Fruit fly (Drosophila melanogaster) whole organism, embryonic: ENCODE measurements around the gene wb.

ENCODE experiments used
- B-H1 ChIP-seq: fragments of 200-800 bp; sonication (Bioruptor generic); IDR thresholded peaks from 3 replicates; pipeline ENCODE4 v1.3.6; 2022; ENCODE audit warnings: missing biosample characterization, missing genetic modification characterization
- Bgb ChIP-seq: fragments of 200-800 bp; sonication (Bioruptor generic); IDR thresholded peaks from 2 replicates; pipeline ENCODE4 v1.3.6; 2022; ENCODE audit warnings: missing biosample characterization, missing genetic modification characterization; ENCODE audit not compliant: partially characterized antibody
- CG10366 ChIP-seq: fragments of 200-800 bp; sonication (Bioruptor generic); IDR thresholded peaks from 2 replicates; pipeline ENCODE4 v1.3.6; 2022; ENCODE audit warnings: missing biosample characterization, missing genetic modification characterization
- CG11504 ChIP-seq: fragments of 200-800 bp; sonication (Bioruptor generic); optimal IDR thresholded peaks from 3 replicates; lab custom pipeline; 2019; ENCODE audit warnings: missing biosample characterization, mild to moderate bottlenecking, missing genetic modification characterization, moderate library complexity
- CG11560 ChIP-seq: fragments of 200-800 bp; sonication (Bioruptor generic); IDR thresholded peaks from 3 replicates; pipeline ENCODE4 v1.3.6; 2022; ENCODE audit warnings: missing biosample characterization, missing genetic modification characterization
- CG1529 ChIP-seq: fragments of 200-800 bp; sonication (Bioruptor generic); optimal IDR thresholded peaks from 3 replicates; lab custom pipeline; 2018; ENCODE audit warnings: missing biosample characterization, missing genetic modification characterization
- CG15479 ChIP-seq: fragments of 200-800 bp; sonication (Bioruptor generic); optimal IDR thresholded peaks from 3 replicates; lab custom pipeline; 2019; ENCODE audit warnings: missing biosample characterization, mild to moderate bottlenecking, missing genetic modification characterization, moderate library complexity
- CG17359 ChIP-seq: fragments of 200-800 bp; sonication (Bioruptor generic); optimal IDR thresholded peaks from 3 replicates; lab custom pipeline; 2018; ENCODE audit warnings: missing biosample characterization, mild to moderate bottlenecking, missing genetic modification characterization, moderate library complexity
- CG4328 ChIP-seq: fragments of 200-800 bp; sonication (Bioruptor generic); optimal IDR thresholded peaks from 3 replicates; lab custom pipeline; 2017; ENCODE audit warnings: missing biosample characterization, missing genetic modification reagents, missing genetic modification characterization
- CG4707 ChIP-seq: fragments of 200-800 bp; sonication (Bioruptor generic); optimal IDR thresholded peaks from 2 replicates; lab custom pipeline; 2018; ENCODE audit warnings: missing biosample characterization, mild to moderate bottlenecking, missing genetic modification characterization, moderate library complexity
- CG6254 ChIP-seq: fragments of 200-800 bp; sonication (Bioruptor generic); optimal IDR thresholded peaks from 3 replicates; lab custom pipeline; 2017; ENCODE audit warnings: mild to moderate bottlenecking, missing biosample characterization, missing genetic modification reagents, missing genetic modification characterization
- CHES-1-like ChIP-seq: fragments of 200-800 bp; sonication (Bioruptor generic); optimal IDR thresholded peaks from 2 replicates; lab custom pipeline; 2016; ENCODE audit warnings: missing biosample characterization, missing genetic modification characterization
- CrebB ChIP-seq: fragments of 200-800 bp; sonication (Bioruptor generic); optimal IDR thresholded peaks from 3 replicates; lab custom pipeline; 2018; ENCODE audit warnings: missing biosample characterization, mild to moderate bottlenecking, missing genetic modification characterization
- D ChIP-seq, 2 experiments: fragments of 200-800 bp in 1 of 2; fragments of >200 bp in 1 of 2; sonication (Bioruptor generic) in 1 of 2; optimal IDR thresholded peaks; 2 replicates in 1 of 2; 3 replicates in 1 of 2; lab custom pipeline; 2017; ENCODE audit warnings: mild to moderate bottlenecking in 1 of 2, missing biosample characterization in 1 of 2, missing genetic modification characterization in 1 of 2, missing genetic modification reagents in 1 of 2
- Dip2 ChIP-seq: fragments of 200-800 bp; sonication (Bioruptor generic); IDR thresholded peaks from 2 replicates; pipeline ENCODE4 v1.3.6; 2022; ENCODE audit warnings: missing biosample characterization, missing genetic modification characterization
- Dp ChIP-seq: fragments of 200-800 bp; sonication (Bioruptor generic); optimal IDR thresholded peaks from 2 replicates; lab custom pipeline; 2018; ENCODE audit warnings: missing biosample characterization, mild to moderate bottlenecking, missing genetic modification characterization, moderate library complexity
- E2f2 ChIP-seq: fragments of 200-800 bp; sonication (Bioruptor generic); IDR thresholded peaks from 2 replicates; pipeline ENCODE4 v1.3.6; 2022; ENCODE audit warnings: missing biosample characterization, missing genetic modification characterization
- ERR ChIP-seq: fragments of 200-800 bp; sonication (Bioruptor generic); optimal IDR thresholded peaks from 2 replicates; lab custom pipeline; 2016; ENCODE audit warnings: missing biosample characterization, missing genetic modification characterization
- Fer2 ChIP-seq: fragments of 200-800 bp; sonication (Bioruptor generic); optimal IDR thresholded peaks from 2 replicates; lab custom pipeline; 2018; ENCODE audit warnings: missing biosample characterization, mild to moderate bottlenecking, missing genetic modification characterization, moderate library complexity
- Hmr ChIP-seq: fragments of 200-800 bp; sonication (Bioruptor generic); optimal IDR thresholded peaks from 3 replicates; lab custom pipeline; 2017; ENCODE audit warnings: mild to moderate bottlenecking, missing biosample characterization, missing genetic modification reagents, missing genetic modification characterization
- Kr ChIP-seq: fragments of 200-800 bp; sonication (Bioruptor generic); optimal IDR thresholded peaks from 2 replicates; lab custom pipeline; 2017; ENCODE audit warnings: missing biosample characterization, mild to moderate bottlenecking, missing genetic modification characterization
- MESR4 ChIP-seq: fragments of 200-800 bp; sonication (Bioruptor generic); optimal IDR thresholded peaks from 2 replicates; lab custom pipeline; 2018; ENCODE audit warnings: missing biosample characterization, mild to moderate bottlenecking, missing genetic modification characterization, moderate library complexity
- Med ChIP-seq: fragments of 200-800 bp; sonication (Bioruptor generic); peaks from one replicate; lab custom pipeline; 2016; ENCODE audit warnings: missing biosample characterization, missing genetic modification characterization, mild to moderate bottlenecking, inconsistent platforms, moderate library complexity
- Opbp ChIP-seq: fragments of 200-800 bp; sonication (Bioruptor generic); IDR thresholded peaks from 3 replicates; pipeline ENCODE4 v1.3.6; 2022; ENCODE audit warnings: missing biosample characterization, missing genetic modification characterization; ENCODE audit not compliant: partially characterized antibody
- Optix ChIP-seq: fragments of 200-800 bp; sonication (Bioruptor generic); IDR thresholded peaks from 3 replicates; pipeline ENCODE4 v1.3.6; 2022; ENCODE audit warnings: missing biosample characterization, missing genetic modification characterization
- Sin3A ChIP-seq: fragments of >200 bp; optimal IDR thresholded peaks from 2 replicates; lab custom pipeline; 2018
- Tbp ChIP-seq: fragments of >200 bp; optimal IDR thresholded peaks from 2 replicates; lab custom pipeline; 2018; ENCODE audit warnings: missing biosample characterization, missing genetic modification characterization
- ab ChIP-seq: fragments of 200-800 bp; sonication (Bioruptor generic); optimal IDR thresholded peaks from 2 replicates; lab custom pipeline; 2016; ENCODE audit warnings: missing biosample characterization, missing genetic modification characterization
- bab2 ChIP-seq: fragments of 200-800 bp; sonication (Bioruptor generic); optimal IDR thresholded peaks from 2 replicates; lab custom pipeline; 2016; ENCODE audit warnings: missing biosample characterization, missing genetic modification characterization
- bsh ChIP-seq, 2 experiments: fragments of 200-800 bp; sonication (Bioruptor generic); optimal IDR thresholded peaks; 2 replicates each; lab custom pipeline; 2017 to 2018; ENCODE audit warnings: mild to moderate bottlenecking in 2 of 2, missing biosample characterization in 2 of 2, missing genetic modification characterization in 2 of 2, moderate library complexity in 1 of 2
- da ChIP-seq: fragments of 200-800 bp; sonication (Bioruptor generic); optimal IDR thresholded peaks from 2 replicates; lab custom pipeline; 2016; ENCODE audit warnings: missing biosample characterization, missing genetic modification characterization
- dan ChIP-seq: fragments of 200-800 bp; sonication (Bioruptor generic); IDR thresholded peaks from 2 replicates; pipeline ENCODE4 v1.3.6; 2022; ENCODE audit warnings: missing biosample characterization, missing genetic modification characterization
- dpn ChIP-seq, 2 experiments: fragments of 200-800 bp; sonication (Bioruptor generic); optimal IDR thresholded peaks; 3 replicates each; lab custom pipeline; 2016; ENCODE audit warnings: missing biosample characterization in 2 of 2, missing genetic modification characterization in 2 of 2
- grn ChIP-seq: fragments of 200-800 bp; sonication (Bioruptor generic); optimal IDR thresholded peaks from 3 replicates; lab custom pipeline; 2017; ENCODE audit warnings: missing biosample characterization, missing genetic modification characterization
- klu ChIP-seq: fragments of 200-800 bp; sonication (Bioruptor generic); IDR thresholded peaks from 2 replicates; pipeline ENCODE4 v1.3.6; 2022; ENCODE audit warnings: missing biosample characterization, missing genetic modification characterization
- kni ChIP-seq: fragments of 200-800 bp; sonication (Bioruptor generic); optimal IDR thresholded peaks from 3 replicates; lab custom pipeline; 2017; ENCODE audit warnings: mild to moderate bottlenecking, missing biosample characterization, missing genetic modification reagents, missing genetic modification characterization
- nerfin-1 ChIP-seq: fragments of 200-800 bp; sonication (Bioruptor generic); optimal IDR thresholded peaks from 3 replicates; lab custom pipeline; 2019; ENCODE audit warnings: missing biosample characterization, mild to moderate bottlenecking, missing genetic modification characterization, moderate library complexity
- nerfin-2 ChIP-seq: fragments of 200-800 bp; sonication (Bioruptor generic); IDR thresholded peaks from 2 replicates; pipeline ENCODE4 v1.3.6; 2022; ENCODE audit warnings: missing biosample characterization, missing genetic modification characterization; ENCODE audit not compliant: partially characterized antibody
- nmo ChIP-seq: fragments of 200-800 bp; sonication (Bioruptor generic); optimal IDR thresholded peaks from 2 replicates; lab custom pipeline; 2018; ENCODE audit warnings: missing biosample characterization, mild to moderate bottlenecking, missing genetic modification characterization, moderate library complexity
- peb ChIP-seq: fragments of 200-800 bp; sonication (Bioruptor generic); IDR thresholded peaks from 2 replicates; pipeline ENCODE4 v1.3.6; 2022; ENCODE audit warnings: missing biosample characterization, missing genetic modification characterization
- repo ChIP-seq: fragments of 200-800 bp; sonication (Bioruptor generic); optimal IDR thresholded peaks from 2 replicates; lab custom pipeline; 2016; ENCODE audit warnings: missing biosample characterization, missing genetic modification characterization
- row ChIP-seq: fragments of 200-800 bp; sonication (Bioruptor generic); IDR thresholded peaks from 3 replicates; pipeline ENCODE4 v1.3.6; 2022; ENCODE audit warnings: missing biosample characterization, missing genetic modification characterization
- run ChIP-seq: fragments of 200-800 bp; sonication (Bioruptor generic); optimal IDR thresholded peaks from 3 replicates; lab custom pipeline; 2018; ENCODE audit warnings: missing biosample characterization, mild to moderate bottlenecking, missing genetic modification characterization
- sc ChIP-seq, 3 experiments: fragments of >200 bp in 2 of 3; fragments of 200-800 bp in 1 of 3; sonication (Bioruptor generic) in 1 of 3; optimal IDR thresholded peaks; 2 replicates in 2 of 3; 3 replicates in 1 of 3; lab custom pipeline; 2017; ENCODE audit warnings: mild to moderate bottlenecking in 1 of 3, missing biosample characterization in 1 of 3, missing genetic modification characterization in 1 of 3, missing genetic modification reagents in 1 of 3
- schlank ChIP-seq: fragments of 200-800 bp; sonication (Bioruptor generic); optimal IDR thresholded peaks from 2 replicates; lab custom pipeline; 2018; ENCODE audit warnings: missing biosample characterization, mild to moderate bottlenecking, missing genetic modification characterization
- sd ChIP-seq: fragments of 200-800 bp; sonication (Bioruptor generic); optimal IDR thresholded peaks from 3 replicates; lab custom pipeline; 2018; ENCODE audit warnings: missing biosample characterization, mild to moderate bottlenecking, missing genetic modification characterization, moderate library complexity
- sim ChIP-seq: fragments of 200-800 bp; sonication (Bioruptor generic); IDR thresholded peaks from 2 replicates; pipeline ENCODE4 v1.3.6; 2022; ENCODE audit warnings: missing biosample characterization, missing genetic modification characterization
- slbo ChIP-seq: fragments of 200-800 bp; sonication (Bioruptor generic); IDR thresholded peaks from 2 replicates; pipeline ENCODE4 v1.3.6; 2022; ENCODE audit warnings: missing biosample characterization, missing genetic modification characterization
- stc ChIP-seq: fragments of 200-800 bp; sonication (Bioruptor generic); IDR thresholded peaks from 2 replicates; pipeline ENCODE4 v1.3.6; 2022; ENCODE audit warnings: missing biosample characterization, missing genetic modification characterization
- tna ChIP-seq: fragments of 200-800 bp; sonication (Bioruptor generic); IDR thresholded peaks from 2 replicates; pipeline ENCODE4 v1.3.6; 2022; ENCODE audit warnings: missing biosample characterization, missing genetic modification characterization; ENCODE audit not compliant: partially characterized antibody

wb gene

DNA sequence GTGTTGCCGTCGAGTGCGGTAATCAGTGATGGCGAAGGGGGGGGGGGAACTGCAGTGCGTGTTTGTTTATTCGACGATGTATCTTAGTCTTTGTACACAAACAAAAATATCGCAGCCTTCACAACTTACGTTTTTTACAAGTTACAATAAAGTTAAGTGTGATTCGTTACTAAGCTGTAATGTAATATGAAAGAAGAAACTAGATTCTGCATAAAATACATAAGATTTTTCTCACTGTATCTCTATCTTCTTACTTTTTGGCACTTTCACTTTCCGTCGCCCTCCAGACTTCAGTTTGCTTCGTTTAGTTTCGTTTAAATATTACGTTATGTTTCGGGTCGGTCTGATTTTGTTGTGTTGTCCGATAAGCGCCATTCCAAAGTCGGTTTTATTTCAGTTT, 17.3 kb upstream of the wb start (continued):
- peak; percentile 39; the same call in 1 of the 3 replicates for TF ChIP-seq Optix
- TF ChIP-seq CG4707 (GFP tag; lab: Kevin White, UChicago) = peak; percentile 33
- peak; percentile 60 for TF ChIP-seq row
- peak in 1 of 2 experiments; percentile 47 for TF ChIP-seq dpn (GFP tag; optimal IDR thresholded peaks at IDR 0.05; lab: Kevin White, UChicago)
- TF ChIP-seq CG11504 (tag; lab: Kevin White, UChicago) = peak; percentile 75
- TF ChIP-seq CG1529 = peak; percentile 64
- no peak for TF ChIP-seq Dp
- no peak for TF ChIP-seq Kr
- TF ChIP-seq kni (GFP tag; lab: Kevin White, UChicago) = peak; percentile 9
- TF ChIP-seq CG11560 (tag; lab: Robert Waterston, UW) = no peak
- TF ChIP-seq tna = no peak
- TF ChIP-seq repo (GFP tag; lab: Kevin White, UChicago) = no peak
- peak; percentile 38 for TF ChIP-seq nerfin-1
- no peak for TF ChIP-seq ERR (GFP tag; lab: Kevin White, UChicago)
- no peak for TF ChIP-seq Sin3A
- no peak for TF ChIP-seq klu
- TF ChIP-seq sc (optimal IDR thresholded peaks at IDR 0.05; lab: Kevin White, UChicago) = no peak
- TF ChIP-seq sc (GFP tag; optimal IDR thresholded peaks at IDR 0.05; lab: Kevin White, UChicago) = peak; percentile 66
- no peak for TF ChIP-seq dan (GFP tag; lab: Robert Waterston, UW)
- peak; percentile 40; the same call in 1 of the 2 replicates for TF ChIP-seq stc
- no peak for TF ChIP-seq grn (GFP tag; lab: Kevin White, UChicago)
- TF ChIP-seq run (tag; lab: Kevin White, UChicago) = no peak
- no peak for TF ChIP-seq D (optimal IDR thresholded peaks at IDR 0.05; lab: Kevin White, UChicago)
- TF ChIP-seq D (GFP tag; optimal IDR thresholded peaks at IDR 0.05; lab: Kevin White, UChicago) = peak; percentile 72
- peak; percentile 72 for TF ChIP-seq nmo
- 0 out of 3 replicates have a peak, but pooled peaks have one; percentile 18 for TF ChIP-seq B-H1
- no peak for TF ChIP-seq slbo
- TF ChIP-seq CrebB (tag; lab: Kevin White, UChicago) = no peak
- no peak for TF ChIP-seq nerfin-2 (GFP tag; lab: Robert Waterston, UW)
- no peak for TF ChIP-seq sd (tag; lab: Kevin White, UChicago)
- peak; percentile 65 for TF ChIP-seq CG17359 (tag; lab: Kevin White, UChicago)
- TF ChIP-seq bab2 (GFP tag; lab: Kevin White, UChicago) = peak; percentile 4
- no peak for TF ChIP-seq ab (GFP tag; lab: Kevin White, UChicago)
- 0 out of 2 replicates have a peak, but pooled peaks have one; percentile 24 for TF ChIP-seq E2f2 (GFP tag; lab: Robert Waterston, UW)
- peak in 1 of 2 experiments; percentile 86 for TF ChIP-seq bsh (GFP tag; optimal IDR thresholded peaks at IDR 0.05; lab: Kevin White, UChicago)
- no peak for TF ChIP-seq CG4328 (GFP tag; lab: Kevin White, UChicago)
- TF ChIP-seq Bgb (GFP tag; lab: Robert Waterston, UW) = no peak
- TF ChIP-seq Med = peak; percentile 56
- TF ChIP-seq Tbp (GFP tag; lab: Kevin White, UChicago) = no peak
- no peak for TF ChIP-seq da
- no peak for TF ChIP-seq CHES-1-like (GFP tag; lab: Kevin White, UChicago)
- peak; percentile 63; the same call in 1 of the 2 replicates for TF ChIP-seq sim
- no peak for TF ChIP-seq Hmr
- TF ChIP-seq Fer2 (tag; lab: Kevin White, UChicago) = no peak
- TF ChIP-seq Dip2 (GFP tag; lab: Robert Waterston, UW) = no peak
- TF ChIP-seq CG6254 (GFP tag; lab: Kevin White, UChicago) = peak; percentile 58
- TF ChIP-seq peb = peak; percentile 6; the same call in 1 of the 2 replicates
- TF ChIP-seq MESR4 (GFP tag; lab: Kevin White, UChicago) = no peak
- TF ChIP-seq Opbp (GFP tag; lab: Robert Waterston, UW) = no peak
- no peak for TF ChIP-seq schlank (tag; lab: Kevin White, UChicago)
- TF ChIP-seq CG10366 = peak; percentile 27
- TF ChIP-seq CG15479 (GFP tag; lab: Kevin White, UChicago) = no peak
